Fruit fly (Drosophila melanogaster) whole organism, wandering third instar larva: Measurements from ENCODE around the gene Art9.

Experiments
- Abd-B ChIP-seq: fragments of >200 bp; optimal IDR thresholded peaks from 2 replicates; lab custom pipeline; 2017; ENCODE audit warnings: missing biosample characterization, missing genetic modification characterization
- CG32264 ChIP-seq: fragments of 200-800 bp; sonication (Bioruptor generic); optimal IDR thresholded peaks from 2 replicates; lab custom pipeline; 2016; ENCODE audit warnings: missing biosample characterization, missing genetic modification characterization
- CG9705 ChIP-seq: fragments of 200-800 bp; sonication (Bioruptor generic); optimal IDR thresholded peaks from 2 replicates; lab custom pipeline; 2018; ENCODE audit warnings: missing biosample characterization, mild to moderate bottlenecking, missing genetic modification characterization
- CrebA ChIP-seq: fragments of 200-800 bp; sonication (Bioruptor generic); optimal IDR thresholded peaks from 2 replicates; lab custom pipeline; 2016; ENCODE audit warnings: missing biosample characterization, mild to moderate bottlenecking, missing genetic modification characterization, borderline replicate concordance
- Dfd ChIP-seq: fragments of >200 bp; optimal IDR thresholded peaks from 2 replicates; lab custom pipeline; 2017; ENCODE audit warnings: missing biosample characterization, missing genetic modification characterization
- Dif ChIP-seq: fragments of 200-275, 200-300 bp; sonication (Bioruptor generic); optimal IDR thresholded peaks from 2 replicates; lab custom pipeline; 2018; ENCODE audit warnings: missing biosample characterization, missing genetic modification characterization; ENCODE audit not compliant: partially characterized antibody
- GATAd ChIP-seq: sonication (Bioruptor generic); optimal IDR thresholded peaks from 2 replicates; lab custom pipeline; 2016; ENCODE audit warnings: missing biosample characterization, missing genetic modification characterization
- HLH106 ChIP-seq: fragments of 200-800 bp; optimal IDR thresholded peaks from 3 replicates; lab custom pipeline; 2019; ENCODE audit warnings: missing biosample characterization, mild to moderate bottlenecking, missing genetic modification characterization, moderate library complexity
- Hnf4 ChIP-seq: fragments of 200-800 bp; sonication (Bioruptor generic); optimal IDR thresholded peaks from 2 replicates; lab custom pipeline; 2016; ENCODE audit warnings: missing biosample characterization, mild to moderate bottlenecking, missing genetic modification characterization
- Hr78 ChIP-seq: fragments of >200 bp; optimal IDR thresholded peaks from 2 replicates; lab custom pipeline; 2017; ENCODE audit warnings: missing biosample characterization, missing genetic modification characterization
- Hr83 ChIP-seq: fragments of 200-300 bp; sonication (Bioruptor generic); optimal IDR thresholded peaks from 2 replicates; lab custom pipeline; 2016; ENCODE audit warnings: missing biosample characterization, mild to moderate bottlenecking, missing genetic modification characterization, moderate library complexity; ENCODE audit not compliant: poor library complexity, severe bottlenecking
- Jra ChIP-seq: sonication (Bioruptor generic); optimal IDR thresholded peaks from 2 replicates; lab custom pipeline; 2016; ENCODE audit warnings: missing biosample characterization, missing genetic modification characterization
- Mio ChIP-seq: sonication (Bioruptor generic); optimal IDR thresholded peaks from 2 replicates; lab custom pipeline; 2016; ENCODE audit warnings: missing biosample characterization, missing genetic modification characterization
- Myc ChIP-seq: fragments of >200 bp; optimal IDR thresholded peaks from 2 replicates; lab custom pipeline; 2017
- N ChIP-seq: fragments of >200 bp; optimal IDR thresholded peaks from 2 replicates; lab custom pipeline; 2018; ENCODE audit warnings: missing biosample characterization, missing external identifiers, missing genetic modification characterization
- OdsH ChIP-seq: fragments of 200-800 bp; sonication (Bioruptor generic); optimal IDR thresholded peaks from 2 replicates; lab custom pipeline; 2016; ENCODE audit warnings: missing biosample characterization, mild to moderate bottlenecking, missing genetic modification characterization
- Rel ChIP-seq, 2 experiments: fragments of 200-800 bp; sonication (Bioruptor generic) in 1 of 2; optimal IDR thresholded peaks; 2 replicates in 1 of 2; 3 replicates in 1 of 2; lab custom pipeline; 2016 to 2019; ENCODE audit warnings: mild to moderate bottlenecking in 2 of 2, missing biosample characterization in 2 of 2, missing genetic modification characterization in 2 of 2, moderate library complexity in 1 of 2
- Sp1 ChIP-seq: fragments of 200-800 bp; sonication (Bioruptor generic); optimal IDR thresholded peaks from 3 replicates; lab custom pipeline; 2019; ENCODE audit warnings: missing biosample characterization, mild to moderate bottlenecking, missing genetic modification characterization, moderate library complexity
- Vsx2 ChIP-seq: fragments of 200-300, 225-300 bp; sonication (Bioruptor generic); optimal IDR thresholded peaks from 2 replicates; lab custom pipeline; 2018; ENCODE audit warnings: missing biosample characterization, missing genetic modification characterization; ENCODE audit not compliant: partially characterized antibody
- br ChIP-seq: fragments of 200-800 bp; sonication (Bioruptor generic); optimal IDR thresholded peaks from 2 replicates; lab custom pipeline; 2016; ENCODE audit warnings: missing biosample characterization, missing genetic modification characterization
- brk ChIP-seq: fragments of 200-800 bp; sonication (Bioruptor generic); optimal IDR thresholded peaks from 2 replicates; lab custom pipeline; 2016; ENCODE audit warnings: missing biosample characterization, mild to moderate bottlenecking, missing genetic modification characterization
- dl ChIP-seq, 2 experiments: fragments of 175-275, 200-275 bp in 1 of 2; fragments of 200-275 bp in 1 of 2; sonication (Bioruptor generic); optimal IDR thresholded peaks; lab custom pipeline; 2018; ENCODE audit warnings: mild to moderate bottlenecking in 2 of 2, missing biosample characterization in 2 of 2, missing genetic modification characterization in 2 of 2, moderate library complexity in 2 of 2; ENCODE audit not compliant: partially characterized antibody in 2 of 2, insufficient read depth in 1 of 2
- dmrt93B ChIP-seq: fragments of 200-800 bp; sonication (Bioruptor generic); optimal IDR thresholded peaks from 2 replicates; lab custom pipeline; 2018; ENCODE audit warnings: missing biosample characterization, mild to moderate bottlenecking, missing genetic modification characterization
- dsf ChIP-seq: sonication (Bioruptor generic); optimal IDR thresholded peaks from 2 replicates; lab custom pipeline; 2016; ENCODE audit warnings: missing biosample characterization, missing genetic modification characterization, borderline replicate concordance
- ey ChIP-seq: fragments of 200-800 bp; sonication (Bioruptor generic); optimal IDR thresholded peaks from 2 replicates; lab custom pipeline; 2016; ENCODE audit warnings: missing biosample characterization, missing genetic modification characterization
- foxo ChIP-seq, 2 experiments: fragments of 200-800 bp; sonication (Bioruptor generic); optimal IDR thresholded peaks; 2 replicates in 1 of 2; 3 replicates in 1 of 2; lab custom pipeline; 2016 to 2017; ENCODE audit warnings: missing biosample characterization in 2 of 2, missing genetic modification characterization in 2 of 2
- fru ChIP-seq: fragments of 200-800 bp; sonication (Bioruptor generic); optimal IDR thresholded peaks from 3 replicates; lab custom pipeline; 2016; ENCODE audit warnings: missing biosample characterization, mild to moderate bottlenecking, missing genetic modification characterization
- h ChIP-seq: fragments of 200-800 bp; sonication (Bioruptor generic); optimal IDR thresholded peaks from 3 replicates; lab custom pipeline; 2016; ENCODE audit warnings: missing biosample characterization, mild to moderate bottlenecking, missing genetic modification characterization
- jim ChIP-seq: fragments of 175-275, 200-325 bp; sonication (Bioruptor generic); optimal IDR thresholded peaks from 2 replicates; lab custom pipeline; 2016; ENCODE audit warnings: missing biosample characterization, mild to moderate bottlenecking, missing genetic modification characterization
- lola ChIP-seq: fragments of >200 bp; optimal IDR thresholded peaks from 2 replicates; lab custom pipeline; 2017; ENCODE audit warnings: missing biosample characterization, missing genetic modification characterization
- pan ChIP-seq: fragments of >200 bp; optimal IDR thresholded peaks from 2 replicates; lab custom pipeline; 2017
- psq ChIP-seq: fragments of 200-800 bp; sonication (Bioruptor generic); optimal IDR thresholded peaks from 3 replicates; lab custom pipeline; 2017; ENCODE audit warnings: missing biosample characterization, mild to moderate bottlenecking, missing genetic modification characterization, moderate library complexity
- rgr ChIP-seq: fragments of 200-800 bp; sonication (Bioruptor generic); optimal IDR thresholded peaks from 3 replicates; lab custom pipeline; 2016; ENCODE audit warnings: missing biosample characterization, mild to moderate bottlenecking, missing genetic modification characterization
- sage ChIP-seq: fragments of 200-800 bp; sonication (Bioruptor generic); optimal IDR thresholded peaks from 2 replicates; lab custom pipeline; 2016; ENCODE audit warnings: missing biosample characterization, mild to moderate bottlenecking, missing genetic modification characterization
- sv ChIP-seq: fragments of 200-800 bp; sonication (Bioruptor generic); optimal IDR thresholded peaks from 3 replicates; lab custom pipeline; 2016; ENCODE audit warnings: missing biosample characterization, missing genetic modification characterization
- tai ChIP-seq: sonication (Bioruptor generic); optimal IDR thresholded peaks from 2 replicates; lab custom pipeline; 2016; ENCODE audit warnings: missing biosample characterization, missing genetic modification characterization
- usp ChIP-seq: fragments of >200 bp; optimal IDR thresholded peaks from 2 replicates; lab custom pipeline; 2017; ENCODE audit warnings: missing biosample characterization, missing genetic modification characterization
- woc ChIP-seq: sonication (Bioruptor generic); optimal IDR thresholded peaks from 2 replicates; lab custom pipeline; 2016; ENCODE audit warnings: missing biosample characterization, mild to moderate bottlenecking, missing genetic modification characterization

The Art9 gene

DNA sequence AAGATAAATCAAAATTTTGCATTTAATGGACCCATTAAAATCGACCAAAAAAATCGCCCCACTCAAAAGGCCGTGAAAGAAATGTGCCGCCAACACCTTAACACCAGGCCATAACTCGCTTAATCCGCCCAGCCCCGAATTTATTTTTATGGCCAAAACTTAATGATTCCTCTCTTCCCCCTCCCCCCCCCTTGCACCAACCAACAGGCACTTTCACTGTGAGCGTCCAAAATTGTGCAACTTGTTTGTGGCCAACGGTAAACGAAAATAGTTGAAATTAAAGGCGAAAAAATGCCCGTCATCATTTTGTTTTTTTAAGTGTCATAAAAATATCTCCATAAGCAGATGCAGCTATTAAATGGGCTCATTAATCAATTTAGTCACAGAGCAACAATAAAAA is 2.9 kb upstream of the Art9 start:
- no peak for TF ChIP-seq dl (GFP tag; optimal IDR thresholded peaks at IDR 0.05; lab: Kevin White, UChicago; ENCODE audit: insufficient read depth in 1 of 2, partially characterized antibody in 2 of 2)
- TF ChIP-seq usp (GFP tag; lab: Kevin White, UChicago) = no peak
- TF ChIP-seq brk = no peak
- TF ChIP-seq br = no peak
- no peak for TF ChIP-seq fru
- no peak for TF ChIP-seq Mio (GFP tag; lab: Kevin White, UChicago)
- no peak for TF ChIP-seq dmrt93B
- no peak for TF ChIP-seq tai (GFP tag; lab: Kevin White, UChicago)
- no peak for TF ChIP-seq N
- no peak for TF ChIP-seq CrebA (GFP tag; lab: Kevin White, UChicago)
- TF ChIP-seq, all 38 proteins: peak for 0

DNA sequence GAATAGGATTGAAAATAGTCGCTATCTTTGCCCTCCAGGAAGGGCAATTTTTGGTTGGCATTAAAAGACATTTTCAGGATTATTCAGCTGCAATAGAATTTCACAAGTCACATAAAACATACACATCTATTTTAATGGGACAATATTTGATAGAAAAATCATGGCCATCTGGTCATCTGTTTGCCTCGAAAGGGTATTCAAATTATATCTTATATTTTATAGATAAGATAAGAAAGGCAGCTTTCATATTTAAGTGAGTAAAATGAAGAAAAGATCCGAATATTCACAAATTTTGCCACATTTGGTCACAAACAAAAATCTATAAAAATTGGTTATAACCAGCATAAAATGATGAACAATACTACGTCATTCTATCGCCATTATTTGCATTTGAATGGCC is 2.5 kb upstream of the Art9 start, which contains the start of gene Art6:
Gene Art6 (minus strand): TSS at position 101 of the 400 bp plus-strand sequence.
- TF ChIP-seq sage (GFP tag; lab: Kevin White, UChicago) = no peak
- no peak for TF ChIP-seq dmrt93B
- no peak for TF ChIP-seq woc (GFP tag; lab: Kevin White, UChicago)
- TF ChIP-seq rgr (GFP tag; lab: Kevin White, UChicago) = no peak
- TF ChIP-seq brk = no peak
- TF ChIP-seq Hr83 (GFP tag; lab: Kevin White, UChicago) = no peak
- TF ChIP-seq h (GFP tag; lab: Kevin White, UChicago) = no peak
- TF ChIP-seq, all 38 proteins: peak for 0

DNA sequence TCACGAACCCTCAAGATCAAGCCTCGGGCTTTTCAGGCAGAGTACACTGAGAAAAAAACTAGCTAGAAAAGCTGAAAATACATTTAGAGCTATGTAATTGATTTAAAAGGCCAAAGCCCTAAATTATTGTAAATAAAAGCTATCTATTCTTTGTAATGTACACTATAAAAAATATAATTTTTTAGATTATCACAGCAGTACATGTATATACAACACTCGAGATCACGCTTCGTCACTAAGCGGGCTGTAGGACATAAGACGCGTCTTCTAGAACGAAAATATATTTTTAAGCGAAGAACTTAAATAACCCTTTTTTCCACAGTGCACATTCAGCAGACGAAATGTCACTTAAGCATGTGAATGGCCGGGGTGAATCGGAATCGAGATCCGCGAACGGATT is 1.9 kb downstream of the Art9 start:
- no peak for TF ChIP-seq lola (GFP tag; lab: Kevin White, UChicago)
- TF ChIP-seq ey = peak; percentile 45
- TF ChIP-seq usp (GFP tag; lab: Kevin White, UChicago) = no peak
- TF ChIP-seq Myc (lab: Kevin White, UChicago) = no peak
- TF ChIP-seq woc (GFP tag; lab: Kevin White, UChicago) = peak; percentile 29
- TF ChIP-seq rgr (GFP tag; lab: Kevin White, UChicago) = peak; percentile 52
- TF ChIP-seq CG32264 (GFP tag; lab: Kevin White, UChicago) = no peak
- peak; percentile 65 for TF ChIP-seq h (GFP tag; lab: Kevin White, UChicago)
- TF ChIP-seq CrebA (GFP tag; lab: Kevin White, UChicago) = no peak
- peak; percentile 63 for TF ChIP-seq fru
- no peak for TF ChIP-seq Vsx2
- TF ChIP-seq pan = no peak
- no peak for TF ChIP-seq jim
- no peak for TF ChIP-seq Hr78 (GFP tag; lab: Kevin White, UChicago)
- TF ChIP-seq psq (GFP tag; lab: Kevin White, UChicago) = peak; percentile 28
- TF ChIP-seq Sp1 (GFP tag; lab: Kevin White, UChicago) = peak; percentile 64
- no peak for TF ChIP-seq Rel (GFP tag; optimal IDR thresholded peaks at IDR 0.05; lab: Kevin White, UChicago)
- TF ChIP-seq Rel (tag; optimal IDR thresholded peaks at IDR 0.05; lab: Kevin White, UChicago) = no peak
- no peak for TF ChIP-seq Jra (GFP tag; lab: Kevin White, UChicago)
- TF ChIP-seq Dfd (GFP tag; lab: Kevin White, UChicago) = no peak
- no peak for TF ChIP-seq dsf (GFP tag; lab: Kevin White, UChicago)
- peak; percentile 6 for TF ChIP-seq tai (GFP tag; lab: Kevin White, UChicago)
- TF ChIP-seq dmrt93B = peak; percentile 50
- no peak for TF ChIP-seq Dif
- TF ChIP-seq Mio (GFP tag; lab: Kevin White, UChicago) = no peak
- TF ChIP-seq N = no peak
- TF ChIP-seq sv (GFP tag; lab: Kevin White, UChicago) = no peak
- TF ChIP-seq brk = peak; percentile 17
- TF ChIP-seq GATAd (GFP tag; lab: Kevin White, UChicago) = no peak
- no peak for TF ChIP-seq Hnf4
- peak in 1 of 2 experiments; percentile 70 for TF ChIP-seq foxo (GFP tag; optimal IDR thresholded peaks at IDR 0.05; lab: Kevin White, UChicago)
- peak; percentile 4 for TF ChIP-seq sage (GFP tag; lab: Kevin White, UChicago)
- TF ChIP-seq HLH106 (tag; lab: Kevin White, UChicago) = peak; percentile 65
- TF ChIP-seq OdsH (GFP tag; lab: Kevin White, UChicago) = peak; percentile 59
- no peak for TF ChIP-seq dl (GFP tag; optimal IDR thresholded peaks at IDR 0.05; lab: Kevin White, UChicago; ENCODE audit: insufficient read depth in 1 of 2, partially characterized antibody in 2 of 2)
- peak; percentile 20 for TF ChIP-seq br
- no peak for TF ChIP-seq Abd-B (GFP tag; lab: Kevin White, UChicago)
- TF ChIP-seq Hr83 (GFP tag; lab: Kevin White, UChicago) = no peak
- TF ChIP-seq CG9705 (GFP tag; lab: Kevin White, UChicago) = peak; percentile 22
